Fruit fly (Drosophila melanogaster): ENCODE results near the gene CG3706.
A peak's percentile ranks its signal among the peaks of the same experiment; 100 is the strongest.

The CG3706 gene

dm6 chrX:940580-941184 lies 8.4 kb upstream of the CG3706 start, which contains the start of the genes CG3704 and mus81 (continued):
- TF ChIP-seq CG12391 (tag; optimal IDR thresholded peaks at IDR 0.05) (peak; percentile 3), CTCF (GFP tag; optimal IDR thresholded peaks at IDR 0.05) (peak; percentile 26), Fer2 (tag; optimal IDR thresholded peaks at IDR 0.05) (no peak), CG13287 (GFP tag; IDR thresholded peaks at IDR 0.05; ENCODE audit: partially characterized antibody) (peak; percentile 72), nmo (GFP tag; optimal IDR thresholded peaks at IDR 0.05) (peak; percentile 45), CG16813 (GFP tag; IDR thresholded peaks at IDR 0.05; ENCODE audit: partially characterized antibody) (peak; percentile 41; the same call in 1 of the 3 replicates), phol (tag; optimal IDR thresholded peaks at IDR 0.05) (peak; percentile 70), dmrt99B (tag; optimal IDR thresholded peaks at IDR 0.05) (no peak), MESR4 (GFP tag; optimal IDR thresholded peaks at IDR 0.05) (peak; percentile 16), hb (GFP tag; IDR thresholded peaks at IDR 0.05; ENCODE audit: partially characterized antibody) (no peak), row (GFP tag; IDR thresholded peaks at IDR 0.05) (peak; percentile 10; the same call in 1 of the 3 replicates), jumu (GFP tag; optimal IDR thresholded peaks at IDR 0.05) (peak; percentile 10), ssp (GFP tag; IDR thresholded peaks at IDR 0.05) (peak; percentile 39; the same call in 1 of the 2 replicates), CG2120 (GFP tag; optimal IDR thresholded peaks at IDR 0.05) (peak; percentile 14), Sin3A (optimal IDR thresholded peaks at IDR 0.05) (peak; percentile 88), inv (GFP tag; IDR thresholded peaks at IDR 0.05; ENCODE audit: partially characterized antibody) (peak; percentile 35; the same call in 1 of the 2 replicates), CG10366 (GFP tag; IDR thresholded peaks at IDR 0.05) (no peak), MBD-R2 (GFP tag; IDR thresholded peaks at IDR 0.05) (peak; percentile 57), CoRest (tag; optimal IDR thresholded peaks at IDR 0.05) (peak; percentile 33), gfzf (GFP tag; optimal IDR thresholded peaks at IDR 0.05) (peak; percentile 79), Doc3 (GFP tag; IDR thresholded peaks at IDR 0.05; ENCODE audit: partially characterized antibody) (peak; percentile 52; the same call in 2 of the 3 replicates), CG34224 (GFP tag; IDR thresholded peaks at IDR 0.05; ENCODE audit: partially characterized antibody) (0 out of 3 replicates have a peak, but pooled peaks have one; percentile 40), her (GFP tag; optimal IDR thresholded peaks at IDR 0.05) (peak; percentile 36), CG12659 (GFP tag; optimal IDR thresholded peaks at IDR 0.05) (peak; percentile 37), CG17186 (GFP tag; optimal IDR thresholded peaks at IDR 0.05) (peak; percentile 96), Dll (GFP tag; IDR thresholded peaks at IDR 0.05; ENCODE audit: partially characterized antibody) (peak; percentile 73), CG2712 (tag; optimal IDR thresholded peaks at IDR 0.05) (peak; percentile 7), Spps (tag; optimal IDR thresholded peaks at IDR 0.05) (no peak), YL-1 (GFP tag; optimal IDR thresholded peaks at IDR 0.05) (peak; percentile 44), CG3726 (GFP tag; IDR thresholded peaks at IDR 0.05) (no peak), psq (GFP tag; optimal IDR thresholded peaks at IDR 0.05) (no peak), Dp (GFP tag; optimal IDR thresholded peaks at IDR 0.05) (peak; percentile 75), unc-4 (GFP tag; IDR thresholded peaks at IDR 0.05; ENCODE audit: partially characterized antibody) (peak; percentile 66), CG6813 (GFP tag; optimal IDR thresholded peaks at IDR 0.05) (no peak), Med (GFP tag) (peak; percentile 67), ewg (GFP tag; optimal IDR thresholded peaks at IDR 0.05) (peak; percentile 30), knrl (GFP tag; IDR thresholded peaks at IDR 0.05; ENCODE audit: partially characterized antibody) (peak; percentile 56), Sry-δ (GFP tag; optimal IDR thresholded peaks at IDR 0.05) (peak; percentile 86), gcm2 (GFP tag; optimal IDR thresholded peaks at IDR 0.05) (no peak), sd (tag; optimal IDR thresholded peaks at IDR 0.05) (no peak), trem (tag; optimal IDR thresholded peaks at IDR 0.05) (peak; percentile 52), Scr (GFP tag; IDR thresholded peaks at IDR 0.05; ENCODE audit: partially characterized antibody) (peak; percentile 68), Pdp1 (GFP tag; optimal IDR thresholded peaks at IDR 0.05) (peak in 1 of 2 experiments; percentile 22), CG42726 (GFP tag; IDR thresholded peaks at IDR 0.05; ENCODE audit: partially characterized antibody) (no peak), ind (GFP tag; optimal IDR thresholded peaks at IDR 0.05) (no peak), bbx (GFP tag; IDR thresholded peaks at IDR 0.05; ENCODE audit: partially characterized antibody) (no peak), sens (GFP tag) (peak; percentile 36), CG13123 (GFP tag; optimal IDR thresholded peaks at IDR 0.05) (no peak)

Data from whole organism, embryonic.